Worm (Caenorhabditis elegans) whole organism, L4/young adult: ENCODE data around the gene lin-39.

Source experiments
- W03F9.2 ChIP-seq: fragments of 150-350 bp; optimal IDR thresholded peaks from 2 replicates; lab custom pipeline; 2014; ENCODE audit warnings: missing biosample characterization, missing genetic modification characterization
- dao-5 ChIP-seq: sonication (generic microtip); optimal IDR thresholded peaks from 2 replicates; lab custom pipeline; 2016; ENCODE audit warnings: missing genotype, missing genetic modification characterization, moderate library complexity, missing compliant biosample characterization
- him-1 ChIP-seq: sonication (generic microtip); optimal IDR thresholded peaks from 2 replicates; lab custom pipeline; 2016; ENCODE audit warnings: missing genotype, missing genetic modification reagents, missing genetic modification characterization, missing compliant biosample characterization

- no peak for TF ChIP-seq him-1
- no peak for TF ChIP-seq dao-5
- TF ChIP-seq W03F9.2 = no peak
These were observed 42.9 kb upstream of the lin-39 start, which contains the start of gene mfsd-6 for ce11 chrIII:7579324-7579723.
